Worm (Caenorhabditis elegans): ENCODE results near the gene C34D10.1.

Gene C34D10.1

DNA sequence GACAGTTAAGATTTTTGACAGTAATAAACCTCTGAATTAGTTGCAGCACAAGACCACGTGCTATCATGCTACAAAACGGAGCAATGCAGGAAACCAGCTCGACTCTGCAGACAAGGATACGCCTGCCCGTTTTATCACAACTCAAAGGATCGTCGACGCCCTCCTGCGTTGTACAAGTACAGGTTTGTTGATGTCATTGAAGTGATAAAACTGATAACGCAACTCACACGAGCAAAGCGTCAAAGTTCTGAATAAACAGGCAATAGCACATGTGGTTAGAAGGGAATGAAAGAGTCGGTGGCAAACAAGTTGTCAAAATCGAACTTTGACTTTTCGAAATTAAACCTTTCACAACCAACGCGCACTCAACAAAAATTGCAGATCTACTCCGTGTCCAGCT lies 6.6 kb upstream of the C34D10.1 start (continued):
- TF ChIP-seq aptf-2 (GFP tag; conservative IDR thresholded peaks at IDR 0.05): no peak
- TF ChIP-seq ztf-22 (GFP tag; optimal IDR thresholded peaks at IDR 0.05): peak; percentile 55
- peak; percentile 64; the same call in 1 of the 2 replicates for TF ChIP-seq nfyb-1 (GFP tag; IDR thresholded peaks at IDR 0.05)
- no peak for TF ChIP-seq akir-1 (GFP tag; optimal IDR thresholded peaks at IDR 0.05)
- TF ChIP-seq tlf-1 (GFP tag; optimal IDR thresholded peaks at IDR 0.05): peak; percentile 37

DNA sequence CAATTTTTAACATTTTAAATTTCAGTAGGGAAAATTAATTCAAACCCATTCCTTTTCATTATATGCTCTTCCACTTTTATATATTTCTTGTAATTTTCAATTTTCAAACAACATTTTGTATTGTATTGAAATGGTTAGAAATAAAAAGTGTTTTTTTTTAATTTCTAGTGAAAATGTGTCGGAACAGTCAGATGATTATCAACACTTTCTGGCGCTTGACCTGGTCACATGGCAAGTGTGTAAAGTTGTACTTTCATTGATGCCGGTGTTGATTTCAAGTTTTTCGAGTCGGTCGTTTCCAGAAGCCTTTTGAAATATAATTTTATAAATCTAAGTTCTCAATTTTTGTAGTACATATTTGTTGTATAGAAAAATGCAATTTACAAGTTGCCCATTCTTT lies 2.6 kb upstream of the C34D10.1 start:
- no peak for TF ChIP-seq F23B12.7 (tag; optimal IDR thresholded peaks at IDR 0.05; ENCODE audit: insufficient read depth)
- TF ChIP-seq lin-40 (tag; optimal IDR thresholded peaks at IDR 0.05): peak; percentile 4
- peak; percentile 32; the same call in 1 of the 2 replicates for TF ChIP-seq cebp-1 (GFP tag; IDR thresholded peaks at IDR 0.05)
- peak; percentile 50 for TF ChIP-seq cebp-1 (tag; optimal IDR thresholded peaks at IDR 0.05)
- peak; percentile 27 for TF ChIP-seq nhr-80 (tag; optimal IDR thresholded peaks at IDR 0.05)
- peak; percentile 49; the same call in 1 of the 2 replicates for TF ChIP-seq nfyb-1 (GFP tag; IDR thresholded peaks at IDR 0.05)
- peak; percentile 18; the same call in 1 of the 2 replicates for TF ChIP-seq ekl-4 (GFP tag; IDR thresholded peaks at IDR 0.05)
- no peak for TF ChIP-seq let-526 (GFP tag; IDR thresholded peaks at IDR 0.05)
- no peak for TF ChIP-seq T07F8.4 (tag; optimal IDR thresholded peaks at IDR 0.05)
- peak; percentile 19 for TF ChIP-seq somi-1 (GFP tag; optimal IDR thresholded peaks at IDR 0.05)
- no peak for TF ChIP-seq Y53F4B.3 (GFP tag; IDR thresholded peaks at IDR 0.05)
- no peak for TF ChIP-seq ccch-3 (GFP tag; optimal IDR thresholded peaks at IDR 0.05)

DNA sequence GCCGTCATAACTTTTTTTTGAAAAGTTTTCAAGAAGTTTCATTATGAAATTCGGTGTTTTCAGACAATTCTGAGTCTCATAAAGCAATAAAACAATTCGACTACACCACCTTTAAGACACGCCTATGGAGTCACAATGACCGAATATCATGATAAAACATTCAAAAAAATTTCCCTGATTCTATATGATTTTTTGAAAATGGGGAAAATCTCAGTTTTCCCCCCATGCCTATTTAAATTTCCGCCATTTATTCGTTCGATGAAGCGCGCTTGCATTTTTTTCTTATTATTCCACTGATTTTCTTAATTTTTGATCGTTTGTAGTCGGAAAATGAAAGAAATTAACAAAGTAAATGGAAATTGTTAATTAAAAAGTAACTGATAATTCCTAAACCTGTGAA lies 1.8 kb upstream of the C34D10.1 start:
- no peak for TF ChIP-seq F52B5.7 (tag; optimal IDR thresholded peaks at IDR 0.05)
- no peak for TF ChIP-seq rcor-1 (GFP tag; IDR thresholded peaks at IDR 0.05)
- TF ChIP-seq B0261.1 (tag; optimal IDR thresholded peaks at IDR 0.05): no peak
- no peak for TF ChIP-seq T07F8.4 (tag; optimal IDR thresholded peaks at IDR 0.05)
- no peak for TF ChIP-seq hlh-26 (GFP tag; conservative IDR thresholded peaks at IDR 0.05)
- no peak for TF ChIP-seq lag-1 (GFP tag; IDR thresholded peaks at IDR 0.05)
- TF ChIP-seq pbrm-1 (GFP tag; IDR thresholded peaks at IDR 0.05): no peak
- TF ChIP-seq bed-1 (GFP tag; IDR thresholded peaks at IDR 0.05): no peak
- no peak for TF ChIP-seq lin-54 (GFP tag; optimal IDR thresholded peaks at IDR 0.05)
- no peak for TF ChIP-seq Y95B8A.8 (GFP tag; IDR thresholded peaks at IDR 0.05)
- no peak for TF ChIP-seq ceh-27 (GFP tag; optimal IDR thresholded peaks at IDR 0.05)
- TF ChIP-seq C06A6.2 (GFP tag; conservative IDR thresholded peaks at IDR 0.05): no peak
- TF ChIP-seq nhr-90 (tag; optimal IDR thresholded peaks at IDR 0.05): no peak
- TF ChIP-seq madf-10 (tag; optimal IDR thresholded peaks at IDR 0.05): no peak
- no peak for TF ChIP-seq lin-35 (GFP tag; optimal IDR thresholded peaks at IDR 0.05)
- TF ChIP-seq nhr-80 (tag; optimal IDR thresholded peaks at IDR 0.05): no peak
- TF ChIP-seq madf-6 (GFP tag; IDR thresholded peaks at IDR 0.05): no peak

DNA sequence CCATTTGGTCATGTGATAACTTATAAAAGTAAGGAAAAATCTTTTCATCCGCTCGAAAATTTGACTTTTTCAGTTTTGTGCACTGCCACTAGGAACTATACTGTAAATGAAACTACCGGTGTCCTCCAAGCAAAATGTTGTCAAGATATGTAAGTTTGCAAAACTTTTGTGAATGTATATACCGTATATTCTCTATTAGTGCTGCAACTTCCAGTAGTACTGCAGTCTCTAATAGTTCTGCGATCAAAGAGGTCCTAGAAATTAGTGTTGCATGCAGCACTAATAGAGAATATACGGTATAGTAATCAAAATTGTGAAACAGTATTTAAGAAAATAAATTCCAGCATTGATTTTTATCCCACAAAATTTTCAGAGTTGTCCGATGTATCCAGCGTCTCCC lies 753 bp downstream of the C34D10.1 start:
- TF ChIP-seq ets-4 (GFP tag; optimal IDR thresholded peaks at IDR 0.05): no peak
- no peak for TF ChIP-seq lin-40 (tag; optimal IDR thresholded peaks at IDR 0.05)
- 0 out of 2 replicates have a peak, but pooled peaks have one; percentile 52 for TF ChIP-seq nfyb-1 (GFP tag; IDR thresholded peaks at IDR 0.05)
- no peak for TF ChIP-seq let-607 (tag; optimal IDR thresholded peaks at IDR 0.05)
- TF ChIP-seq lin-54 (GFP tag; optimal IDR thresholded peaks at IDR 0.05): no peak

All from whole organism, young adult.